Fruit fly (Drosophila melanogaster): ENCODE measurements around the gene CG1271.

DNA sequence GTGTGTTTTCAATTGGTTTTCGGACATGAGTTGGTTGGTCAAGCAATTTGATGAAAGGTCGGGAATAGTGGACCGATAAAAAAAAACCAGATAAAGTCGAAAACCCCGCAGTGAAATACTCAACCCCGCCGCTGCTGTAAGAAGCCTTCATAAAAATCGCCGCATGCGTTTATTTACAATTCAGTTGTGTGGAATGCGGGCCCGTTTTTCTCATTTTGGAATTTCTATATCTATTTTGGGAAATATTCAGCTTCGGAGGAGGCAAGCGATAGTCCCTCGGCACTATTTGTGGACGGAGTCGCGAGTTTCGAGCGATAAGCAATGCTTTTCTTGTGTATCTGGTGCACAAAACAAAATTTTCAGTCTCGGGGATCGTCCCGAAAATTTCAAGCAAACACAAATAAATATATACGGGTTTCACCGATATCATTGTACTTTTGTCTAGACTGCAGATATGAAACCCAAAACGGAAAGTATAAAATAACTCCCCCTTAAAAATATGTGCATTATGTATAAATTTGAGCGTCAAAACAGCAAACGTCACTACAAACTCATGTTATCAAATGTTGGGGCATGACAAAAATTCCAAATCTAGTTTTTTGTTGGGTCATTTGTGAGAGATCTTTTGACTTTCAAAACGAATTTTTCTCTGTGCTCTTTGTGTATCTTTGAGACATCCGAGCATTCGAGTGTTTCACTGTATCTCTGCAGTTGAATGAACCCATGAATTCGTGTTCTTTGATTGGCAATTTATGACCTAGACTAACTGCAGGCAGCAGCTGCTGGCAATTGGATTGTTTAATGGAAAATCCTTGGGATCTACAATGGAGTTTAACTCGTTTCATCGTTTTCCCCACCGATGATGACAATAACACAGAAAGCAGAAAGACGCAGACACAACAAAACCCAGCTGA lies 6.9 kb downstream of the CG1271 start:
- TF ChIP-seq Ptx1 (GFP tag; IDR thresholded peaks at IDR 0.05) (no peak), CG17912 (GFP tag; optimal IDR thresholded peaks at IDR 0.05) (no peak), CG15269 (tag; optimal IDR thresholded peaks at IDR 0.05) (peak; percentile 47), CG8388 (GFP tag; optimal IDR thresholded peaks at IDR 0.05) (peak; percentile 29), gro (GFP tag; optimal IDR thresholded peaks at IDR 0.05) (no peak), CG10366 (GFP tag; IDR thresholded peaks at IDR 0.05) (no peak), disco-r (GFP tag; optimal IDR thresholded peaks at IDR 0.05) (no peak), Fer3 (tag; optimal IDR thresholded peaks at IDR 0.05) (no peak)
